Fruit fly (Drosophila melanogaster) whole organism, embryonic: Measurements from ENCODE around the gene Mlc-c.

Source experiments
- Atf6 ChIP-seq: fragments of 200-800 bp; sonication (Bioruptor generic); IDR thresholded peaks from 2 replicates; pipeline ENCODE4 v1.3.6; 2022; ENCODE audit warnings: missing biosample characterization, missing genetic modification characterization
- CG10543 ChIP-seq: fragments of 200-800 bp; sonication (Bioruptor generic); optimal IDR thresholded peaks from 3 replicates; lab custom pipeline; 2017; ENCODE audit warnings: missing biosample characterization, mild to moderate bottlenecking, missing genetic modification characterization, moderate library complexity
- CG12071 ChIP-seq: fragments of 200-800 bp; sonication (Bioruptor generic); optimal IDR thresholded peaks from 3 replicates; lab custom pipeline; 2018; ENCODE audit warnings: missing biosample characterization, mild to moderate bottlenecking, missing genetic modification characterization
- CG13894 ChIP-seq: fragments of 200-800 bp; sonication (Bioruptor generic); optimal IDR thresholded peaks from 3 replicates; lab custom pipeline; 2018; ENCODE audit warnings: missing biosample characterization, mild to moderate bottlenecking, missing genetic modification characterization, moderate library complexity
- CG14014 ChIP-seq: fragments of 200-800 bp; sonication (Bioruptor generic); IDR thresholded peaks from 2 replicates; pipeline ENCODE4 v1.3.6; 2022; ENCODE audit warnings: missing biosample characterization, missing genetic modification characterization
- CG15479 ChIP-seq: fragments of 200-800 bp; sonication (Bioruptor generic); optimal IDR thresholded peaks from 3 replicates; lab custom pipeline; 2019; ENCODE audit warnings: missing biosample characterization, mild to moderate bottlenecking, missing genetic modification characterization, moderate library complexity
- CG18476 ChIP-seq: fragments of 200-800 bp; sonication (Bioruptor generic); optimal IDR thresholded peaks from 2 replicates; lab custom pipeline; 2016; ENCODE audit warnings: missing biosample characterization, mild to moderate bottlenecking, missing genetic modification characterization
- CG2678 ChIP-seq: fragments of 200-800 bp; sonication (Bioruptor generic); optimal IDR thresholded peaks from 3 replicates; lab custom pipeline; 2019; ENCODE audit warnings: missing biosample characterization, mild to moderate bottlenecking, missing genetic modification characterization, moderate library complexity
- CG3281 ChIP-seq: fragments of 200-800 bp; sonication (Bioruptor generic); optimal IDR thresholded peaks from 3 replicates; lab custom pipeline; 2017; ENCODE audit warnings: missing biosample characterization, mild to moderate bottlenecking, missing genetic modification characterization
- CG3995 ChIP-seq: fragments of 200-800 bp; sonication (Bioruptor generic); optimal IDR thresholded peaks from 3 replicates; lab custom pipeline; 2016; ENCODE audit warnings: missing biosample characterization, missing genetic modification characterization
- CG4730 ChIP-seq: fragments of 200-800 bp; sonication (Bioruptor generic); IDR thresholded peaks from 2 replicates; pipeline ENCODE4 v1.3.6; 2022; ENCODE audit warnings: missing biosample characterization, missing genetic modification characterization
- CG5180 ChIP-seq: fragments of 200-800 bp; sonication (Bioruptor generic); optimal IDR thresholded peaks from 3 replicates; lab custom pipeline; 2017; ENCODE audit warnings: missing biosample characterization, missing genetic modification characterization, mild to moderate bottlenecking, moderate library complexity, missing genetic modification reagents
- CG6689 ChIP-seq: fragments of 200-800 bp; sonication (Bioruptor generic); IDR thresholded peaks from 2 replicates; pipeline ENCODE4 v1.3.6; 2022; ENCODE audit warnings: missing biosample characterization, missing genetic modification characterization
- CG6813 ChIP-seq: fragments of 200-800 bp; sonication (Bioruptor generic); optimal IDR thresholded peaks from 2 replicates; lab custom pipeline; 2017; ENCODE audit warnings: missing biosample characterization, missing genetic modification characterization, mild to moderate bottlenecking, moderate library complexity, missing genetic modification reagents
- CG7556 ChIP-seq: fragments of 200-800 bp; sonication (Bioruptor generic); optimal IDR thresholded peaks from 2 replicates; lab custom pipeline; 2017; ENCODE audit warnings: missing biosample characterization, mild to moderate bottlenecking, missing genetic modification characterization
- CG8290 ChIP-seq, 3 experiments: fragments of 200-800 bp; sonication (Bioruptor generic); optimal IDR thresholded peaks; 2 replicates each; lab custom pipeline; 2016 to 2019; ENCODE audit warnings: missing biosample characterization in 3 of 3, missing genetic modification characterization in 3 of 3, mild to moderate bottlenecking in 2 of 3, moderate library complexity in 1 of 3
- Doc2 ChIP-seq: fragments of 200-800 bp; sonication (Bioruptor generic); IDR thresholded peaks from 2 replicates; pipeline ENCODE4 v1.3.6; 2022; ENCODE audit warnings: missing biosample characterization, missing genetic modification characterization
- Ets97D ChIP-seq: fragments of 200-800 bp; sonication (Bioruptor generic); optimal IDR thresholded peaks from 3 replicates; lab custom pipeline; 2016; ENCODE audit warnings: missing biosample characterization, missing genetic modification characterization
- Fer1 ChIP-seq: fragments of 200-800 bp; sonication (Bioruptor generic); optimal IDR thresholded peaks from 2 replicates; lab custom pipeline; 2017; ENCODE audit warnings: missing biosample characterization, mild to moderate bottlenecking, missing genetic modification characterization
- GATAe ChIP-seq: fragments of 200-800 bp; sonication (Bioruptor generic); conservative IDR thresholded peaks from 2 replicates; pipeline ENCODE4 v1.3.6; 2022; ENCODE audit warnings: missing biosample characterization, missing genetic modification characterization
- HHEX ChIP-seq: fragments of 200-800 bp; sonication (Bioruptor generic); optimal IDR thresholded peaks from 3 replicates; lab custom pipeline; 2017; ENCODE audit warnings: missing biosample characterization, mild to moderate bottlenecking, missing genetic modification characterization, missing genetic modification reagents
- HLH54F ChIP-seq: fragments of 200-800 bp; sonication (Bioruptor generic); optimal IDR thresholded peaks from 3 replicates; lab custom pipeline; 2016; ENCODE audit warnings: missing biosample characterization, missing genetic modification characterization
- HLHmδ ChIP-seq: fragments of 200-800 bp; sonication (Bioruptor generic); optimal IDR thresholded peaks from 2 replicates; lab custom pipeline; 2018; ENCODE audit warnings: missing biosample characterization, mild to moderate bottlenecking, missing genetic modification characterization, moderate library complexity
- HmgD ChIP-seq: fragments of 200-800 bp; sonication (Bioruptor generic); optimal IDR thresholded peaks from 3 replicates; lab custom pipeline; 2016; ENCODE audit warnings: missing biosample characterization, missing genetic modification characterization
- MTF-1 ChIP-seq: fragments of 200-800 bp; sonication (Bioruptor generic); optimal IDR thresholded peaks from 2 replicates; lab custom pipeline; 2018; ENCODE audit warnings: missing biosample characterization, mild to moderate bottlenecking, missing genetic modification characterization, borderline replicate concordance
- NC2α ChIP-seq: fragments of 200-800 bp; sonication (Bioruptor generic); optimal IDR thresholded peaks from 2 replicates; lab custom pipeline; 2016; ENCODE audit warnings: missing biosample characterization, missing genetic modification characterization
- Neu2 ChIP-seq: fragments of 200-800 bp; sonication (Bioruptor generic); optimal IDR thresholded peaks from 3 replicates; lab custom pipeline; 2016; ENCODE audit warnings: missing biosample characterization, missing genetic modification characterization, borderline replicate concordance
- Nf-YB ChIP-seq: fragments of 200-800 bp; sonication (Bioruptor generic); optimal IDR thresholded peaks from 3 replicates; lab custom pipeline; 2019; ENCODE audit warnings: missing biosample characterization, mild to moderate bottlenecking, missing genetic modification characterization, moderate library complexity
- Nf-YC ChIP-seq: fragments of 200-800 bp; optimal IDR thresholded peaks from 3 replicates; lab custom pipeline; 2019; ENCODE audit warnings: missing biosample characterization, mild to moderate bottlenecking, missing genetic modification characterization, moderate library complexity
- NfI ChIP-seq: fragments of 200-800 bp; sonication (Bioruptor generic); optimal IDR thresholded peaks from 3 replicates; lab custom pipeline; 2018; ENCODE audit warnings: missing biosample characterization, mild to moderate bottlenecking, missing genetic modification characterization, moderate library complexity
- Poxn ChIP-seq: fragments of 200-800 bp; sonication (Bioruptor generic); IDR thresholded peaks from 2 replicates; pipeline ENCODE4 v1.3.6; 2022; ENCODE audit warnings: missing biosample characterization, missing genetic modification characterization
- Trl ChIP-seq, 3 experiments: fragments of >200 bp in 2 of 3; fragments of 200-800 bp in 1 of 3; sonication (Bioruptor generic) in 1 of 3; optimal IDR thresholded peaks; 2 replicates in 1 of 3; 3 replicates in 2 of 3; lab custom pipeline; 2016 to 2017; ENCODE audit warnings: missing biosample characterization in 1 of 3, missing genetic modification characterization in 1 of 3
- ase ChIP-seq: fragments of 200-800 bp; sonication (Bioruptor generic); IDR thresholded peaks from 3 replicates; pipeline ENCODE4 v1.3.6; 2022; ENCODE audit warnings: missing biosample characterization, missing genetic modification characterization
- caup ChIP-seq: fragments of 200-800 bp; sonication (Bioruptor generic); optimal IDR thresholded peaks from 3 replicates; lab custom pipeline; 2017; ENCODE audit warnings: missing biosample characterization, mild to moderate bottlenecking, missing genetic modification characterization, moderate library complexity; ENCODE audit not compliant: severe bottlenecking
- cg ChIP-seq: fragments of 200-800 bp; sonication (Bioruptor generic); optimal IDR thresholded peaks from 3 replicates; lab custom pipeline; 2019; ENCODE audit warnings: missing biosample characterization, mild to moderate bottlenecking, missing genetic modification characterization, moderate library complexity
- chm ChIP-seq: fragments of 200-800 bp; sonication (Bioruptor generic); IDR thresholded peaks from 2 replicates; pipeline ENCODE4 v1.3.6; 2022; ENCODE audit warnings: missing biosample characterization, missing genetic modification characterization
- eve ChIP-seq, 2 experiments: fragments of >200 bp; optimal IDR thresholded peaks; 2 replicates each; lab custom pipeline; 2017; ENCODE audit warnings: missing biosample characterization in 2 of 2, missing genetic modification characterization in 2 of 2
- ewg ChIP-seq: fragments of 200-800 bp; sonication (Bioruptor generic); optimal IDR thresholded peaks from 3 replicates; lab custom pipeline; 2017; ENCODE audit warnings: mild to moderate bottlenecking, missing biosample characterization, missing genetic modification reagents, missing genetic modification characterization
- eyg ChIP-seq: fragments of 200-800 bp; sonication (Bioruptor generic); optimal IDR thresholded peaks from 3 replicates; lab custom pipeline; 2016; ENCODE audit warnings: missing biosample characterization, missing genetic modification characterization
- grn ChIP-seq: fragments of 200-800 bp; sonication (Bioruptor generic); optimal IDR thresholded peaks from 3 replicates; lab custom pipeline; 2017; ENCODE audit warnings: missing biosample characterization, missing genetic modification characterization
- phol ChIP-seq: fragments of 200-800 bp; sonication (Bioruptor generic); optimal IDR thresholded peaks from 3 replicates; lab custom pipeline; 2018; ENCODE audit warnings: missing biosample characterization, mild to moderate bottlenecking, missing genetic modification characterization, moderate library complexity
- psq ChIP-seq: fragments of 200-800 bp; sonication (Bioruptor generic); optimal IDR thresholded peaks from 2 replicates; lab custom pipeline; 2017; ENCODE audit warnings: missing biosample characterization, missing genetic modification characterization
- pzg ChIP-seq: fragments of 200-800 bp; sonication (Bioruptor generic); optimal IDR thresholded peaks from 3 replicates; lab custom pipeline; 2018; ENCODE audit warnings: missing biosample characterization, mild to moderate bottlenecking, missing genetic modification characterization, moderate library complexity
- ro ChIP-seq: fragments of 200-800 bp; sonication (Bioruptor generic); IDR thresholded peaks from 2 replicates; pipeline ENCODE4 v1.3.6; 2022; ENCODE audit warnings: missing biosample characterization, missing genetic modification characterization
- run ChIP-seq: fragments of 200-800 bp; sonication (Bioruptor generic); optimal IDR thresholded peaks from 3 replicates; lab custom pipeline; 2018; ENCODE audit warnings: missing biosample characterization, mild to moderate bottlenecking, missing genetic modification characterization
- ttk ChIP-seq: fragments of 200-800 bp; sonication (Bioruptor generic); IDR thresholded peaks from 2 replicates; pipeline ENCODE4 v2.1.2; 2022; ENCODE audit warnings: missing biosample characterization, missing genetic modification characterization
- vvl ChIP-seq: fragments of 200-800 bp; sonication (Bioruptor generic); IDR thresholded peaks from 2 replicates; pipeline ENCODE4 v1.3.6; 2022; ENCODE audit warnings: missing biosample characterization, missing genetic modification characterization
- zf30C ChIP-seq: fragments of 200-800 bp; sonication (Bioruptor generic); optimal IDR thresholded peaks from 3 replicates; lab custom pipeline; 2018; ENCODE audit warnings: missing biosample characterization, mild to moderate bottlenecking, missing genetic modification characterization
- zfh2 ChIP-seq: fragments of 200-800 bp; sonication (Bioruptor generic); optimal IDR thresholded peaks from 2 replicates; lab custom pipeline; 2016; ENCODE audit warnings: missing biosample characterization, missing genetic modification characterization

Gene Mlc-c

dm6 chrX:5665902-5666301, 43.6 kb upstream of the Mlc-c start, which contains the start of the genes Sirt4 and CG4119 (continued):
- peak; percentile 51 for TF ChIP-seq HmgD (GFP tag; lab: Kevin White, UChicago)
- TF ChIP-seq run (tag; lab: Kevin White, UChicago), result no peak
- peak; percentile 16 for TF ChIP-seq CG3995 (GFP tag; lab: Kevin White, UChicago)
- TF ChIP-seq chm, result no peak
- TF ChIP-seq Neu2 (GFP tag; lab: Kevin White, UChicago), result no peak
- TF ChIP-seq ttk, result no peak
- TF ChIP-seq zfh2, result peak; percentile 19
- TF ChIP-seq CG4730 (GFP tag; lab: Robert Waterston, UW), result no peak
- no peak for TF ChIP-seq NC2α (GFP tag; lab: Kevin White, UChicago)
- TF ChIP-seq CG6689, result no peak
- no peak for TF ChIP-seq ro (GFP tag; lab: Robert Waterston, UW)
- no peak for TF ChIP-seq GATAe (GFP tag; lab: Robert Waterston, UW)
- no peak for TF ChIP-seq CG18476 (GFP tag; lab: Kevin White, UChicago)
- TF ChIP-seq zf30C (GFP tag; lab: Kevin White, UChicago), result no peak
- no peak for TF ChIP-seq Poxn (GFP tag; lab: Robert Waterston, UW)
- no peak for TF ChIP-seq CG15479 (GFP tag; lab: Kevin White, UChicago)
- TF ChIP-seq eve (GFP tag; optimal IDR thresholded peaks at IDR 0.05; lab: Kevin White, UChicago), result no peak
- TF ChIP-seq eyg (GFP tag; lab: Kevin White, UChicago), result no peak
- TF ChIP-seq CG7556 (GFP tag; lab: Kevin White, UChicago), result no peak
- no peak for TF ChIP-seq CG12071 (GFP tag; lab: Kevin White, UChicago)
- no peak for TF ChIP-seq HLH54F (GFP tag; lab: Kevin White, UChicago)

- TF ChIP-seq ewg (GFP tag; lab: Kevin White, UChicago) (peak; percentile 42), Trl (optimal IDR thresholded peaks at IDR 0.05; lab: Kevin White, UChicago) (peak in 1 of 2 experiments; percentile 61), Trl (GFP tag; optimal IDR thresholded peaks at IDR 0.05; lab: Kevin White, UChicago) (no peak), phol (tag; lab: Kevin White, UChicago) (no peak), CG8290 (GFP tag; optimal IDR thresholded peaks at IDR 0.05; lab: Kevin White, UChicago) (no peak), CG8290 (tag; optimal IDR thresholded peaks at IDR 0.05; lab: Kevin White, UChicago) (peak in 1 of 2 experiments; percentile 53), NfI (peak; percentile 23), HLHmδ (no peak), Atf6 (GFP tag; lab: Robert Waterston, UW) (0 out of 2 replicates have a peak, but pooled peaks have one; percentile 36), Ets97D (GFP tag; lab: Kevin White, UChicago) (peak; percentile 73), Fer1 (GFP tag; lab: Kevin White, UChicago) (peak; percentile 82), HHEX (GFP tag; lab: Kevin White, UChicago) (peak; percentile 51), grn (GFP tag; lab: Kevin White, UChicago) (no peak), Nf-YC (tag; lab: Kevin White, UChicago) (peak; percentile 20), Nf-YB (GFP tag; lab: Kevin White, UChicago) (no peak), MTF-1 (GFP tag; lab: Kevin White, UChicago) (peak; percentile 46), CG5180 (peak; percentile 26), ase (GFP tag; lab: Robert Waterston, UW) (no peak), vvl (GFP tag; lab: Robert Waterston, UW) (peak; percentile 46; the same call in 1 of the 2 replicates), CG6813 (GFP tag; lab: Kevin White, UChicago) (peak; percentile 69), pzg (peak; percentile 0), cg (GFP tag; lab: Kevin White, UChicago) (peak; percentile 21), CG13894 (tag; lab: Kevin White, UChicago) (peak; percentile 42), CG2678 (peak; percentile 20), Doc2 (GFP tag; lab: Robert Waterston, UW) (no peak), CG14014 (GFP tag; lab: Robert Waterston, UW) (peak; percentile 10; the same call in 1 of the 2 replicates), psq (GFP tag; lab: Kevin White, UChicago) (no peak), caup (peak; percentile 68), CG3281 (peak; percentile 64), CG10543 (peak; percentile 67)
Observed at dm6 chrX:5664222-5664621, 41.9 kb upstream of the Mlc-c start.
